Worm (Caenorhabditis elegans): Measurements from ENCODE around the gene W03A5.6.

- no peak for TF ChIP-seq snpc-4 (tag; optimal IDR thresholded peaks at IDR 0.05)
- no peak for TF ChIP-seq ama-1 (optimal IDR thresholded peaks at IDR 0.05)
- no peak for TF ChIP-seq nhr-6 (tag; optimal IDR thresholded peaks at IDR 0.05)
- no peak for TF ChIP-seq elt-3 (tag; optimal IDR thresholded peaks at IDR 0.05)
- TF ChIP-seq nhr-11 (tag; optimal IDR thresholded peaks at IDR 0.05), result no peak
Observed at ce11 chrIII:5423665-5424133, 16.7 kb downstream of the W03A5.6 start, which contains the start of gene dnj-24.

All from whole organism, L2 larva.